Fruit fly (Drosophila melanogaster) whole organism, pupa: ENCODE data around the gene CG43181.

ENCODE experiments used
- CG12605 ChIP-seq: fragments of 200-800 bp; sonication (Bioruptor generic); IDR thresholded peaks from 2 replicates; pipeline ENCODE4 v1.3.6; 2022; ENCODE audit warnings: missing biosample characterization, missing genetic modification characterization
- CG13204 ChIP-seq: fragments of 200-800 bp; sonication (Bioruptor generic); optimal IDR thresholded peaks from 2 replicates; lab custom pipeline; 2018; ENCODE audit warnings: missing biosample characterization, mild to moderate bottlenecking, missing genetic modification characterization, moderate library complexity
- CG17806 ChIP-seq: fragments of 200-800 bp; sonication (Bioruptor generic); optimal IDR thresholded peaks from 2 replicates; lab custom pipeline; 2018; ENCODE audit warnings: missing biosample characterization, mild to moderate bottlenecking, missing genetic modification characterization, moderate library complexity
- CG8301 ChIP-seq: fragments of 200-800 bp; sonication (Bioruptor generic); optimal IDR thresholded peaks from 2 replicates; lab custom pipeline; 2018; ENCODE audit warnings: missing biosample characterization, mild to moderate bottlenecking, missing genetic modification characterization
- CG9948 ChIP-seq: fragments of 200-800 bp; sonication (Bioruptor generic); optimal IDR thresholded peaks from 2 replicates; lab custom pipeline; 2018; ENCODE audit warnings: missing biosample characterization, mild to moderate bottlenecking, missing genetic modification characterization, moderate library complexity
- D1 ChIP-seq: fragments of 200-800 bp; sonication (Bioruptor generic); optimal IDR thresholded peaks from 2 replicates; lab custom pipeline; 2018; ENCODE audit warnings: missing biosample characterization, mild to moderate bottlenecking, missing genetic modification characterization, moderate library complexity
- EcR ChIP-seq: fragments of 200-800 bp; sonication (Bioruptor generic); optimal IDR thresholded peaks from 3 replicates; lab custom pipeline; 2019; ENCODE audit warnings: missing biosample characterization, missing genetic modification characterization, mild to moderate bottlenecking, moderate library complexity, missing genetic modification reagents
- Ets98B ChIP-seq: fragments of 200-800 bp; sonication (Bioruptor generic); IDR thresholded peaks from 2 replicates; pipeline ENCODE4 v1.3.6; 2022; ENCODE audit warnings: missing biosample characterization, missing genetic modification characterization
- Snoo ChIP-seq: fragments of 200-800 bp; sonication (Bioruptor generic); optimal IDR thresholded peaks from 3 replicates; lab custom pipeline; 2017; ENCODE audit warnings: missing biosample characterization, mild to moderate bottlenecking, missing genetic modification characterization, inconsistent platforms
- fd96Ca ChIP-seq: fragments of 200-800 bp; sonication (Bioruptor generic); IDR thresholded peaks from 3 replicates; pipeline ENCODE4 v1.3.6; 2022; ENCODE audit warnings: missing biosample characterization, missing genetic modification characterization
- rn ChIP-seq: fragments of 200-800 bp; sonication (Bioruptor generic); IDR thresholded peaks from 2 replicates; pipeline ENCODE4 v1.3.6; 2022; ENCODE audit warnings: missing biosample characterization, missing genetic modification characterization

DNA sequence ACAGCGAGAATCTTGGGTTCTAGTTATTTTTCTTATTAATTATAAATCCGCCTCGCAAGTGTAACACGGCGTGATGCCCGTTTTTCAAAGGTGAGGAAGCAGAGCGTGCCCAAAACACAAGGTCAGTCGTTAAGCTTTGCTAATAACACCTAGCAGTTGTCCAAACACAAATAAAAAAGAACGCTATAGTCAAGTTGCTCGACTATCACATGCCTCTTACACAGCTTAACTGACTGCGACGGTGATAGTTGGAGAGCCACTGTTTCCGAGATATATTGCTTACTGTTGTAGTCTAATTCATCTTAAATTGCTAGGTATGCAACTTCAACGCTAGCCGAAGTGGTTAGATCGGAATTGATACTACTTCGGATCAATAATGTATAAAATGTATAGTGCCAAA lies 1.2 kb downstream of the CG43181 start:
- TF ChIP-seq Snoo (tag; lab: Kevin White, UChicago) (no peak), fd96Ca (GFP tag; lab: Robert Waterston, UW) (no peak), CG13204 (GFP tag; lab: Kevin White, UChicago) (no peak), Ets98B (no peak), CG17806 (tag; lab: Kevin White, UChicago) (no peak), EcR (GFP tag; lab: Kevin White, UChicago) (no peak), CG9948 (tag; lab: Kevin White, UChicago) (no peak), D1 (tag; lab: Kevin White, UChicago) (no peak), rn (GFP tag; lab: Robert Waterston, UW) (no peak), CG12605 (GFP tag; lab: Robert Waterston, UW) (no peak), CG8301 (no peak)
